Worm (Caenorhabditis elegans): ENCODE results near the gene sdz-1.

DNA sequence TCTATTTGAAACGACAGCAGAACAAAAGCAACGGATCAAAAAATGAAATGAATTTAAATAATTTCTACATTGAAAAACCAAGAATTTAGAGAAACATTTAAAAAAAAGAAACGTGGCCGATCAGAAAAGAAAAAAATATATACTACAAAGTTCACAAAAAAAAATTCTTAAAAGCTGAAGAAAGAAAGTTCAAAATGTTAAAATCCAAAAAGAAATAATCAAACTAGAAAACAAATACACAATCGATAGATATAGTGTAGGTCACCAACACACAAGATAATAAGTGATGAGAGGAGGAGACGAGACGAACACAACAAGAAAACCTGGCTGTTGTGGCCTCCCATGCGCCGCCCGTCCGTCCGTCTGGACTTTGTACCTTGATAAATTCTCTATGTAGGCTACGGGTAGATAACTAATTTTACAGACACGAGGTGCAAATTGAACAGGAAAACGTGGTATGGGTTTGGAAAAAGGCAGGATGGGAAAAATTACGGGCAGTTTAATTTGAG lies 11.6 kb downstream of the sdz-1 start, which contains the start of gene hadb-1:
- TF ChIP-seq ces-1 (GFP tag; optimal IDR thresholded peaks at IDR 0.05) = no peak
- TF ChIP-seq lin-38 (GFP tag; IDR thresholded peaks at IDR 0.05) = no peak
